Worm (Caenorhabditis elegans) whole organism, mixed stage, embryonic: ENCODE measurements around the gene ZK792.7.

Experiments used
- ces-1 ChIP-seq: fragments of 150-350 bp; optimal IDR thresholded peaks from 2 replicates; lab custom pipeline; 2014; ENCODE audit warnings: missing biosample characterization, missing genetic modification reagents, missing genetic modification characterization
- elt-3 ChIP-seq: fragments of 150-350 bp; optimal IDR thresholded peaks from 2 replicates; lab custom pipeline; 2014; ENCODE audit warnings: missing biosample characterization, missing genetic modification characterization
- lin-13 ChIP-seq: fragments of 150-350 bp; optimal IDR thresholded peaks from 2 replicates; lab custom pipeline; 2014; ENCODE audit warnings: missing biosample characterization, missing genetic modification characterization
- pha-4 ChIP-seq: fragments of 150-350 bp; optimal IDR thresholded peaks from 2 replicates; lab custom pipeline; 2018; ENCODE audit warnings: missing biosample characterization, missing genetic modification reagents, missing genetic modification characterization
- ztf-11 ChIP-seq: fragments of 150-350 bp; optimal IDR thresholded peaks from 2 replicates; lab custom pipeline; 2014; ENCODE audit warnings: missing biosample characterization, missing genetic modification characterization

- no peak for TF ChIP-seq ces-1
- no peak for TF ChIP-seq lin-13
- TF ChIP-seq elt-3: no peak
- no peak for TF ChIP-seq pha-4
- TF ChIP-seq ztf-11 (tag; lab: Kevin White, UChicago): no peak
Measured at ce11 chrIV:11703685-11704296, 9.5 kb downstream of the ZK792.7 start, which contains the start of the genes T22B3.3 and alg-3.
